Worm (Caenorhabditis elegans) whole organism, L2 larva: ENCODE results near the gene T25G12.11.

Source experiments
- R02D3.7 ChIP-seq: fragments of 150-350 bp; optimal IDR thresholded peaks from 2 replicates; lab custom pipeline; 2014; ENCODE audit warnings: missing biosample characterization, missing genetic modification characterization
- ZK546.5 ChIP-seq: sonication (generic microtip); optimal IDR thresholded peaks from 2 replicates; lab custom pipeline; 2017; ENCODE audit warnings: missing biosample characterization, missing genetic modification characterization
- ceh-82 ChIP-seq: fragments of 150-350 bp; optimal IDR thresholded peaks from 2 replicates; lab custom pipeline; 2014; ENCODE audit warnings: missing biosample characterization, missing genetic modification characterization
- elt-3 ChIP-seq: sonication (generic microtip); optimal IDR thresholded peaks from 2 replicates; lab custom pipeline; 2017; ENCODE audit warnings: missing biosample characterization, missing genetic modification characterization
- fos-1 ChIP-seq: fragments of 150-350 bp; optimal IDR thresholded peaks from 2 replicates; lab custom pipeline; 2014; ENCODE audit warnings: missing biosample characterization, missing genetic modification characterization
- nhr-10 ChIP-seq: sonication (generic microtip); optimal IDR thresholded peaks from 2 replicates; lab custom pipeline; 2017; ENCODE audit warnings: missing biosample characterization, missing genetic modification characterization
- ztf-4 ChIP-seq: fragments of 150-350 bp; optimal IDR thresholded peaks from 2 replicates; lab custom pipeline; 2014; ENCODE audit warnings: missing biosample characterization, missing genetic modification characterization

- TF ChIP-seq elt-3, result no peak
- TF ChIP-seq ZK546.5 (tag; lab: Kevin White, UChicago), result no peak
- no peak for TF ChIP-seq fos-1 (tag; lab: Kevin White, UChicago)
- TF ChIP-seq ztf-4 (tag; lab: Kevin White, UChicago), result no peak
- TF ChIP-seq ceh-82, result no peak
- TF ChIP-seq R02D3.7 (tag; lab: Kevin White, UChicago), result no peak
- no peak for TF ChIP-seq nhr-10 (tag; lab: Kevin White, UChicago)
Measured at ce11 chrX:17243053-17243452, 5.7 kb upstream of the T25G12.11 start, which contains the start of gene T25G12.13.
